Worm (Caenorhabditis elegans): ENCODE measurements around the gene F58A3.4.

F58A3.4 gene

ce11 chrX:10970629-10971028, 39.8 kb downstream of the F58A3.4 start, which contains the start of gene K09C8.8:
Gene K09C8.8 (plus strand): TSS chrX:10970929.
- TF ChIP-seq nhr-179 (tag; optimal IDR thresholded peaks at IDR 0.05) (no peak), pbrm-1 (GFP tag; IDR thresholded peaks at IDR 0.05) (no peak), lin-54 (GFP tag; optimal IDR thresholded peaks at IDR 0.05) (no peak), dox-1 (GFP tag; IDR thresholded peaks at IDR 0.05) (no peak), efl-1 (GFP tag; optimal IDR thresholded peaks at IDR 0.05) (no peak), attf-6 (GFP tag; IDR thresholded peaks at IDR 0.05) (no peak), unc-130 (GFP tag; optimal IDR thresholded peaks at IDR 0.05) (no peak), nhr-120 (GFP tag; IDR thresholded peaks at IDR 0.05) (no peak), ceh-27 (GFP tag; optimal IDR thresholded peaks at IDR 0.05) (no peak), hrde-1 (tag; optimal IDR thresholded peaks at IDR 0.05; ENCODE audit: borderline replicate concordance) (no peak), madf-10 (tag; optimal IDR thresholded peaks at IDR 0.05) (no peak), Y56A3A.18 (GFP tag; IDR thresholded peaks at IDR 0.05) (no peak), Y79H2A.3 (GFP tag; conservative IDR thresholded peaks at IDR 0.05) (no peak), madf-8 (GFP tag; conservative IDR thresholded peaks at IDR 0.05) (no peak)

- TF ChIP-seq sdz-38 (tag; optimal IDR thresholded peaks at IDR 0.05) (no peak), chd-7 (tag; optimal IDR thresholded peaks at IDR 0.05) (no peak), F33H1.4 (GFP tag; IDR thresholded peaks at IDR 0.05) (no peak), tbx-9 (tag; optimal IDR thresholded peaks at IDR 0.05; ENCODE audit: borderline replicate concordance) (no peak), mes-4 (tag; optimal IDR thresholded peaks at IDR 0.05) (no peak), B0019.2 (GFP tag; conservative IDR thresholded peaks at IDR 0.05) (no peak), ceh-79 (tag; optimal IDR thresholded peaks at IDR 0.05) (no peak), F57A8.1 (GFP tag; optimal IDR thresholded peaks at IDR 0.05) (no peak), attf-6 (GFP tag; IDR thresholded peaks at IDR 0.05) (no peak), egl-18 (GFP tag; IDR thresholded peaks at IDR 0.05) (no peak), B0261.1 (tag; optimal IDR thresholded peaks at IDR 0.05) (no peak), let-526 (GFP tag; IDR thresholded peaks at IDR 0.05) (no peak), F10E7.11 (tag; optimal IDR thresholded peaks at IDR 0.05) (no peak)
Measured at ce11 chrX:10967698-10968097, 42.8 kb downstream of the F58A3.4 start, which contains the start of gene K09C8.9. Gene K09C8.9 (minus strand): TSS chrX:10967798.

ce11 chrX:10966251-10966650, 44.2 kb downstream of the F58A3.4 start, which contains the start of gene lge-1:
Gene lge-1 (plus strand): TSS chrX:10966551.
- TF ChIP-seq snpc-1.3 (tag; optimal IDR thresholded peaks at IDR 0.05; ENCODE audit: insufficient read depth) (no peak), egl-44 (GFP tag; IDR thresholded peaks at IDR 0.05) (no peak), F52B5.7 (tag; optimal IDR thresholded peaks at IDR 0.05) (no peak), let-607 (tag; optimal IDR thresholded peaks at IDR 0.05) (no peak), ztf-25 (GFP tag; IDR thresholded peaks at IDR 0.05) (no peak), Y56A3A.18 (GFP tag; IDR thresholded peaks at IDR 0.05) (no peak), Y95B8A.8 (GFP tag; IDR thresholded peaks at IDR 0.05) (no peak), Y53G8AR.9 (GFP tag; conservative IDR thresholded peaks at IDR 0.05) (no peak), cebp-2 (GFP tag; IDR thresholded peaks at IDR 0.05) (no peak), ama-1 (optimal IDR thresholded peaks at IDR 0.05) (no peak), ama-1 (GFP tag; optimal IDR thresholded peaks at IDR 0.05) (no peak), dpff-1 (tag; optimal IDR thresholded peaks at IDR 0.05) (no peak), repo-1 (tag; optimal IDR thresholded peaks at IDR 0.05) (no peak), snpc-4 (GFP tag; optimal IDR thresholded peaks at IDR 0.05) (no peak), snpc-4 (tag; optimal IDR thresholded peaks at IDR 0.05) (no peak), T26A5.8 (tag; optimal IDR thresholded peaks at IDR 0.05) (no peak), lag-1 (GFP tag; IDR thresholded peaks at IDR 0.05) (no peak), lin-35 (GFP tag; optimal IDR thresholded peaks at IDR 0.05) (no peak), F55B11.4 (tag; optimal IDR thresholded peaks at IDR 0.05; ENCODE audit: borderline replicate concordance, insufficient read depth) (no peak), hmg-20 (GFP tag; IDR thresholded peaks at IDR 0.05) (no peak), snpc-3.4 (tag; optimal IDR thresholded peaks at IDR 0.05) (no peak)

Measured in whole organism, young adult.